Worm (Caenorhabditis elegans) whole organism, L2 larva: ENCODE data around the gene C01G5.3.

Source experiments
- ama-1 ChIP-seq: fragments of 150-350 bp; optimal IDR thresholded peaks from 2 replicates; lab custom pipeline; 2018; ENCODE audit warnings: inconsistent platforms
- lin-39 ChIP-seq: fragments of 150-350 bp; optimal IDR thresholded peaks from 2 replicates; lab custom pipeline; 2014; ENCODE audit warnings: missing biosample characterization, missing genetic modification reagents, missing genetic modification characterization
- nhr-12 ChIP-seq: fragments of 150-350 bp; optimal IDR thresholded peaks from 2 replicates; lab custom pipeline; 2014; ENCODE audit warnings: missing biosample characterization, missing genetic modification characterization
- nhr-77 ChIP-seq: fragments of 150-350 bp; optimal IDR thresholded peaks from 2 replicates; lab custom pipeline; 2014; ENCODE audit warnings: missing biosample characterization, missing genetic modification characterization

DNA sequence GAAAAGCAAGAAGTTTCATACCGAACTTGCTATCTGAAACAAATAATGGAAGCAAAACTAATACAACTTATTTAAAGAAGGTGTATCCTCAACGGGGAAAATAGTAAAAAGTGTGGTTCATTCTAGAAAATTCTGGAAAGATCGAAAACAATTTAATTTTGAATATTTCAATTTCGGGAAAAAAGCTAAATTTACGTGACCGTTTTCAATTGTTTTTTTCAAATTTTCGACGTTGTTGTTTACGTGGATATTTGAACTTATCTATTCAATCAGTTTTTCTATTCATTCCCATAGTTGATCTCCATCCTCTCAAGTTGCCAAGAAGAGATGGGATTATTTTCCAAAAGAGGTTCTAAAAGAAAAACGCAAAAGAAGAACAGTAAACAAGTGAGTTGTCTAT lies at the start of gene C01G5.3:
- no peak for TF ChIP-seq ama-1 (lab: Kevin White, UChicago)
- no peak for TF ChIP-seq nhr-77 (tag; lab: Kevin White, UChicago)
- no peak for TF ChIP-seq nhr-12 (tag; lab: Kevin White, UChicago)
- TF ChIP-seq lin-39 (tag; lab: Kevin White, UChicago): no peak
